Fruit fly (Drosophila melanogaster): ENCODE results near the gene CG7992.

The CG7992 gene

DNA sequence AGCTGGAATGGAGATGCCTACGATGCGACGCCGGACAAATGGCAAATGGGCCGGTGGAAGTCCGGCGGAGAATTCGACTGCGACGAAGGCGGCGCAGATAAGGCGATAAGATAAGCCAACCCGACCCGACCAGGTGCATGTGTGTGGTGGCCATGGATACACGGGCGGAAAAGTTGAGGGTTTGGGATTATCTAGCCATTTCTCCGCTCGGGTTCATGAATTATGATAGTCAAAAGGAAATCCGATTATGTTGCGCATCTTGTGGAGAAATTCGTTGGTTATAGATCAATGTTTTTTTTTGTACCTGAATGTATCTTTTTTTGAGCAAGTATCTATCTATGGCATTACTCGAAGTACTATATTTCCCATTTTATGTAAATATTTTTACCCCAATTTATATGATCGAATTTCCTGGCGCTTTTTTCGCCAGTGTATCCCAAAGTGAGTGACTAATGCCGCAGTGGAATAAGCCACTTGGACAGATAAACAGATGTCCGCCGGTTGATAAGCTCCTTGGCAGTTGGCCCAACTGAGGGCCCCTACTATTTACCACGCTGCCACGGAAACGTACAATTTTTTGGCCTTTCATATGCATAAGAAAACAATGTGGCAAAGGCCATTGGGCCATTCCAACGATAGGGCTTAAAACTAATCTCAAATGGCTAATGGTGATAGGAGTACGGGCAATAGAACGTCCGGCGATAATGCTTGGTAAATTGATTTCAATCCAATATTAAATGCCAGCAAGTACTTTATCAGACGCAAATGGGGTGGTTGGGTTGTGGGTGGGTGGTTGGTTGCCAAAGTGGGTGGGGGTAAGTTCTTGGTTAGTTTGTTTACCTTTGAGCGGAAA, at the start of gene CG7992 (continued):
- TF ChIP-seq CG10543 (GFP tag; optimal IDR thresholded peaks at IDR 0.05) (peak; percentile 31), CG7372 (GFP tag; IDR thresholded peaks at IDR 0.05) (no peak), Sox102F (GFP tag; optimal IDR thresholded peaks at IDR 0.05) (peak; percentile 58), hth (optimal IDR thresholded peaks at IDR 0.05) (no peak), gem (tag; optimal IDR thresholded peaks at IDR 0.05) (peak; percentile 79), Dbx (GFP tag; IDR thresholded peaks at IDR 0.05) (0 out of 3 replicates have a peak, but pooled peaks have one; percentile 32), Hr78 (GFP tag; optimal IDR thresholded peaks at IDR 0.05) (peak in 1 of 2 experiments; percentile 32), ato (GFP tag; IDR thresholded peaks at IDR 0.05; ENCODE audit: partially characterized antibody) (no peak), CG11695 (GFP tag; IDR thresholded peaks at IDR 0.05) (peak; percentile 57; the same call in 2 of the 3 replicates), CG18011 (GFP tag; optimal IDR thresholded peaks at IDR 0.05) (peak; percentile 25), hkb (optimal IDR thresholded peaks at IDR 0.05) (no peak), hkb (GFP tag; IDR thresholded peaks at IDR 0.05) (peak; percentile 58; the same call in 1 of the 2 replicates), az2 (GFP tag; optimal IDR thresholded peaks at IDR 0.05) (no peak), CG15514 (GFP tag; optimal IDR thresholded peaks at IDR 0.05) (peak; percentile 37), HLH3B (GFP tag; IDR thresholded peaks at IDR 0.05) (peak; percentile 45; the same call in 1 of the 2 replicates), vnd (GFP tag; IDR thresholded peaks at IDR 0.05; ENCODE audit: partially characterized antibody) (no peak), br (optimal IDR thresholded peaks at IDR 0.05) (no peak), Optix (GFP tag; IDR thresholded peaks at IDR 0.05) (no peak), esg (GFP tag; conservative IDR thresholded peaks at IDR 0.05) (no peak; the same call in 1 of the 2 replicates), Hr51 (GFP tag; optimal IDR thresholded peaks at IDR 0.05) (peak; percentile 29 to 69), CG12659 (GFP tag; optimal IDR thresholded peaks at IDR 0.05) (peak; percentile 64), CG4424 (GFP tag; optimal IDR thresholded peaks at IDR 0.05) (peak; percentile 41), bsh (GFP tag; optimal IDR thresholded peaks at IDR 0.05) (peak in 1 of 2 experiments; percentile 39), Hand (GFP tag; optimal IDR thresholded peaks at IDR 0.05) (no peak), CG16779 (GFP tag; IDR thresholded peaks at IDR 0.05) (no peak), B-H2 (GFP tag; optimal IDR thresholded peaks at IDR 0.05) (peak; percentile 16), CG11085 (GFP tag; IDR thresholded peaks at IDR 0.05) (no peak), CHES-1-like (GFP tag; optimal IDR thresholded peaks at IDR 0.05) (peak; percentile 74), schlank (tag; optimal IDR thresholded peaks at IDR 0.05) (peak; percentile 5), Ptx1 (GFP tag; IDR thresholded peaks at IDR 0.05) (peak; percentile 57), CG12769 (tag; optimal IDR thresholded peaks at IDR 0.05) (no peak), CG8089 (GFP tag; optimal IDR thresholded peaks at IDR 0.05) (peak; percentile 45), CG10366 (GFP tag; IDR thresholded peaks at IDR 0.05) (peak; percentile 23; the same call in 1 of the 2 replicates), CG8281 (tag; optimal IDR thresholded peaks at IDR 0.05) (peak; percentile 2), Sox100B (GFP tag; optimal IDR thresholded peaks at IDR 0.05) (no peak), psq (GFP tag; optimal IDR thresholded peaks at IDR 0.05) (no peak), Rx (GFP tag; IDR thresholded peaks at IDR 0.05) (peak; percentile 50; the same call in 1 of the 2 replicates), lab (GFP tag; optimal IDR thresholded peaks at IDR 0.05) (peak; percentile 77), CG7271 (tag; optimal IDR thresholded peaks at IDR 0.05) (no peak), Stat92E (GFP tag; optimal IDR thresholded peaks at IDR 0.05) (no peak), lola (GFP tag; optimal IDR thresholded peaks at IDR 0.05) (peak in 1 of 3 experiments; percentile 20), CG10321 (GFP tag; IDR thresholded peaks at IDR 0.05) (no peak), Lim3 (GFP tag; IDR thresholded peaks at IDR 0.05) (no peak), ftz-f1 (GFP tag; optimal IDR thresholded peaks at IDR 0.05) (peak; percentile 6), NFAT (GFP tag; IDR thresholded peaks at IDR 0.05) (peak; percentile 17; the same call in 1 of the 2 replicates), ranshi (GFP tag; IDR thresholded peaks at IDR 0.05) (no peak), CG12391 (tag; optimal IDR thresholded peaks at IDR 0.05) (peak; percentile 55), CTCF (GFP tag; optimal IDR thresholded peaks at IDR 0.05) (no peak)
